Fruit fly (Drosophila melanogaster): ENCODE measurements around the gene GCS2alpha.

dm6 chrX:21631452-21631851 is 26.4 kb upstream of the GCS2alpha start:
- no peak for TF ChIP-seq CG33017 (tag; optimal IDR thresholded peaks at IDR 0.05)
- peak; percentile 12 for TF ChIP-seq CG11617 (GFP tag; optimal IDR thresholded peaks at IDR 0.05)
- TF ChIP-seq CG1620 (GFP tag; optimal IDR thresholded peaks at IDR 0.05): peak; percentile 28
- TF ChIP-seq CG5204 (GFP tag; optimal IDR thresholded peaks at IDR 0.05): no peak
